Fruit fly (Drosophila melanogaster) Kc167 (cell line): ENCODE measurements around the gene CG34409.

ENCODE experiments used
- Myc ChIP-seq: fragments of >200 bp; optimal IDR thresholded peaks from 2 replicates; lab custom pipeline; 2017; ENCODE audit warnings: missing external identifiers
- Sin3A ChIP-seq: fragments of >200 bp; optimal IDR thresholded peaks from 2 replicates; lab custom pipeline; 2018; ENCODE audit warnings: missing external identifiers
- h ChIP-seq: fragments of >200 bp; optimal IDR thresholded peaks from 3 replicates; lab custom pipeline; 2018; ENCODE audit warnings: missing external identifiers
- insv ChIP-seq: fragments of >200 bp; optimal IDR thresholded peaks from 3 replicates; lab custom pipeline; 2018; ENCODE audit warnings: missing external identifiers
- psq ChIP-seq: fragments of >200 bp; optimal IDR thresholded peaks from 2 replicates; lab custom pipeline; 2017; ENCODE audit warnings: missing external identifiers
- ttk ChIP-seq: sonication (Bioruptor generic); optimal IDR thresholded peaks from 2 replicates; lab custom pipeline; 2017; ENCODE audit warnings: missing external identifiers

The CG34409 gene

DNA sequence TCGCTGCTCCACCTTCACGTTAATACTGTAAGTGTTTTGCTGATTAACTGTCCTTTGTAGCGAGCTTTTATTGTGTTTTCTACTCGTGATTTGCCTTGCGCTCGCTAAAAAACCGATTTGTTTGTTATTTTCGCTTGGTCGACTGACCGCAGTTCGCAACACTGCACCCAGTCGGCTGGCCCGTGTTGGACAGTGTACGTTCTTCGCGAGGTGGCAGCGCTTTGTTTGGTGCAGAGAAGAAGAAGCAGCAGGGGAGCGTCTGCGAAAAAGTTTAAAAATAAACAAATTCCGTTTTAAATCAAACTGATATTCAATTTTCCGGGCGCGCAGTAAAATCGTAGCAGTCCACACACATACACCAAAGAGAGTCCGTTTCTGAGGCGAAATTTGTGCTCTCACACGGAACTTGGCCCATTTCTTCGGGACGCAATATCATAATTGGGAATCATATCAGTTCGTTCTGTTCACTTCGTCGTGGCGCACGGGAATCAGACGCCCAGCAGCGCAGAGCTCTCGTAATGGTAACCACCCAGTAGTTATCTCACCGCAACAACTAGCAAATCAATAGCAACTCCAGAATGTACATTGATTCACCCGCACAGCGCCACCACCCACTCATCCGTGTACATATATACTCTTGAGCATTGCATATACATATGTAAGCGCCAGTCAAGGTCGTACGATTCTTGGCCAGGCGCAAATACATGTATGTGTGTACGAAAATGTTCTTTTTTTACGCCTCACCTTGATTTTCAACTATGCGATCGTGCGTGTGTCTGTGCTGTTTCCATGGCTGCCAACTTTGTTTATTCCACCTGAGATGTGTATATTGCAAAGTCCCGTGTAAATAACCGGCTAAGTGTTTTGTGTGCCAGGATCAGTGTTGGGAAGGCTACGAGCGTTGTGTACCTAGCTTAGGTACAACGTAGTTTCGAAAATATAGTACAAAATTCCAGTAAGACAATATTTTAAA, 21.7 kb upstream of the CG34409 start, which contains the start of gene Naa80:
TSS of gene Naa80 (plus strand) at position 215 of the 973 bp plus-strand sequence.
- TF ChIP-seq ttk, result no peak

DNA sequence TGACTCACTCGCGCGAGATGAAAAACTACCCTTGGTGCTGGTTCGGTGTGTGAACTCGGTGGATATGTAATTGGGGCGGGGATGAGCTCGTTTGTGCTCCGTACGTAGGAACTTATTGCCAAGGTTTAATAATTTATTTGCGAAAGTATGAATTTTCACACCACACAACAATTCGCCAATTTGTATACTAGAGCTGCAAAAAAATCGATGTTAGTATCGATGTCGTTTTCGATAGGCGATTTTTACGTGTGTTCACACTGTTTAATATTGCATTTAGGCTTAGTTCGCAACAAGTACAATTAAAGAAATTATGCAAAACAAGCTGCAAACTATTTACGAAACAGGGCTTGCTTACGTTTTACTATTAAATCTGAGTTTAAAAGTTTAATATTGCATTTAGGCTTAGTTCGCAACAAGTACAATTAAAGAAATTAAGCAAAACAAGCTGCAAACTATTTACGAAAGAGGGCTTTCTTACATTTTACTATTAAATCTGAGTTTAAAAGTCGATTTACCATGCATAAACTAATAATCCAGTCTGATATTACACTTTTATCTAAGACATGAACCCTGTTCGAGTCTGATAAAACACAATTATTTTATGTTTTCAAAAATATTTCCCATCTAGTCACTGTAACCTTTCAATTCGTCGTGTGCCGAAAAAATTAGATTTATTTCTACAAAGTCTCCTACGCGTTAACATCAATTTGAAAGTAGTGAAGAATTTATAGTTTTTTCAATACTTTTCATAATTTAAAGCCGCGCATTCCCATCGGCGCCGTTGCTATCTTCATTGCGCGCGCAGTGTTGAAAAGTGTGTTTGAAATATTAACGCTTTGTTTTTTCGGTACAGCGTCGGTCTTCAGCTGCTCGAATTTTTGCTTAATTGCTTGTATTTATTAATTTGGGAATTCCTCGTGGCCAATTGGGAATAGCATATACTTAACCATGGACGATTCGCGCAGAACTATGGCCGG, 17.1 kb upstream of the CG34409 start, which contains the start of the genes Snap24 and CG8478:
TSS of gene Snap24 (minus strand) at position 196 of the 977 bp plus-strand sequence.
TSS of gene CG8478 (plus strand) at position 696 of the 977 bp plus-strand sequence.
- no peak for TF ChIP-seq h (lab: Kevin White, UChicago)
- TF ChIP-seq insv (lab: Kevin White, UChicago), result no peak
- no peak for TF ChIP-seq Myc (lab: Kevin White, UChicago)
- TF ChIP-seq ttk, result no peak
- TF ChIP-seq Sin3A, result no peak
- TF ChIP-seq psq (lab: Kevin White, UChicago), result no peak

DNA sequence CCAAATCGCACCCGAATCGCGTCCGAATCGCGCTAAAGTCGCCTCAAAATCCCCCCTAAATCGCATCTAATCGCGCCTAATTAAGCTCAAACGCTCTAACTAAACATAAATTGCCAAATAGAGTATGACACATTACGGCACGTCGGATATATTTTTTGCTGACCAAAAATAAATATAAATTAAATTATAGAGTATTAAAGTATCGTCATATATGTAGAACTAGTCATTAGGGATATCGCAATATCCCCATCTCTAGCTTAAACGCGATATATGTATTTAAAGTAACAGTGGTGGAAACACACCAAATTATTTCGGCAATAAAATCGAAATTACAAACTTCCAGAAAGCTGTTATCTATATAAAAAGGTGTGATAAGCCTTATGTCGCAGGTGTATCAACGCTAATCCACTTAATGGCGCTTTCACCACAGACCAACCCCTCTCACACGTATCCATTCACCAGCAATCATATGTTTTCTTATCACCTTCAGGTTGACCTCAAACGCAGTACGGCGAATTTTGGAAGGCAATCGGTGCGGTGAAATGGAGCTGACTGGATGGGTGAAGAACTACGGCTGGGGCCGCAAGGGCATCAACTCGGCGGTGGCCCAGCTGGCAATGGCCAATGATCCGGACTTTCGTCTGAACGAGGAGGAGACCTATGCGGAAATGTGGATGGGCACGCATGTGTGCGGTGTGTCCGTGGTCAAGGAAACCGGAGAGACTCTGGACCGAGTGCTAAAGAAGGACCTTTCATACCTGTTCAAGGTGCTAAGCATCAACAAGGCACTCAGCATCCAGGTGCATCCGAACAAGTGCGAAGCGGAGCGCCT, 13.4 kb upstream of the CG34409 start, which contains the start of gene Mpi:
TSS of gene Mpi (plus strand) at position 263 of the 832 bp plus-strand sequence.
- TF ChIP-seq psq (lab: Kevin White, UChicago), result no peak
- TF ChIP-seq ttk, result no peak
- TF ChIP-seq Myc (lab: Kevin White, UChicago), result no peak
- no peak for TF ChIP-seq insv (lab: Kevin White, UChicago)
- TF ChIP-seq Sin3A, result no peak
- no peak for TF ChIP-seq h (lab: Kevin White, UChicago)

DNA sequence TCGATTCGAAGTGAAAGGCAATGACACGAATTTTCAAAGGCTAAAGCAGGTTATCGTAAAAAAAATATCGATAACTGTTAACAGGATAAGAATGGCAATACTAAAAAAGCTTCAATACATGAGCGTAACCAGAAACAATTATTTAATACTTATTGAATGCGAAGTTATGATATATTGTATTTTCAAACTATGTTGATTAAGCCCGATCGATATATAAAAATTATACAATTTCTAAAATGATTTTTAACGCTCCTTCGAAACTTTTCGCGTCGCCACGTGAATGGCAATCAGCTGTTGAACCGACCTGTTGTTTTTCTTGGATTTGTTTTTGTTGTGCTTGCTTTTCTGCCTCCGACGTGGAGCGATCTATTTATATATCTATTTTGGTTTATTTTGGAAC, 10.0 kb upstream of the CG34409 start, which contains the start of the genes Alg12 and Rpt3R:
TSS of gene Alg12 (plus strand) at position 305 of the 400 bp plus-strand sequence.
TSS of gene Rpt3R (minus strand) at position 324 of the 400 bp plus-strand sequence.
- TF ChIP-seq psq (lab: Kevin White, UChicago), result no peak
- TF ChIP-seq h (lab: Kevin White, UChicago), result no peak
- TF ChIP-seq Myc (lab: Kevin White, UChicago), result no peak
- TF ChIP-seq ttk, result no peak
- no peak for TF ChIP-seq insv (lab: Kevin White, UChicago)
- no peak for TF ChIP-seq Sin3A

DNA sequence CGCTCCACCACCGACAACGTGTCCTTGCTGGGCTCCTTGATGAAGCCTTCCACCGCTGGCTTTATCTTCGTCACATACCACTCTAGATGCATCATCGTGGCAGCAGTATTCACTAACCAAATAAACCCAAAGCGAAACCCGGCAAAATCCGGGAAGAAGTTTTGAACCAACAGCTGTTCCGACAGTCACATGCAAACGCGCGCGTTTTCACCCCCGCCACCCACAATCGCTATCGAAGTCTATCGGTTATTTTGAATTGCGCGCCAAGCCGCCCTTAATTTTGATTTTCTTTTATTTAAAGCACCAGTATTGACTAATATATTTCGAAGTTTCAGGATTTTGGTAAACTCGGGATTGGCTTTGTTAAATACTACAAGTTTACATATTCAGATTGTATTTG, 8.3 kb upstream of the CG34409 start, which contains the start of gene Tti1:
TSS of gene Tti1 (minus strand) at position 200 of the 400 bp plus-strand sequence.
- TF ChIP-seq Myc (lab: Kevin White, UChicago), result no peak
- TF ChIP-seq psq (lab: Kevin White, UChicago), result no peak
- no peak for TF ChIP-seq ttk
- TF ChIP-seq Sin3A, result no peak
- no peak for TF ChIP-seq h (lab: Kevin White, UChicago)
- no peak for TF ChIP-seq insv (lab: Kevin White, UChicago)

DNA sequence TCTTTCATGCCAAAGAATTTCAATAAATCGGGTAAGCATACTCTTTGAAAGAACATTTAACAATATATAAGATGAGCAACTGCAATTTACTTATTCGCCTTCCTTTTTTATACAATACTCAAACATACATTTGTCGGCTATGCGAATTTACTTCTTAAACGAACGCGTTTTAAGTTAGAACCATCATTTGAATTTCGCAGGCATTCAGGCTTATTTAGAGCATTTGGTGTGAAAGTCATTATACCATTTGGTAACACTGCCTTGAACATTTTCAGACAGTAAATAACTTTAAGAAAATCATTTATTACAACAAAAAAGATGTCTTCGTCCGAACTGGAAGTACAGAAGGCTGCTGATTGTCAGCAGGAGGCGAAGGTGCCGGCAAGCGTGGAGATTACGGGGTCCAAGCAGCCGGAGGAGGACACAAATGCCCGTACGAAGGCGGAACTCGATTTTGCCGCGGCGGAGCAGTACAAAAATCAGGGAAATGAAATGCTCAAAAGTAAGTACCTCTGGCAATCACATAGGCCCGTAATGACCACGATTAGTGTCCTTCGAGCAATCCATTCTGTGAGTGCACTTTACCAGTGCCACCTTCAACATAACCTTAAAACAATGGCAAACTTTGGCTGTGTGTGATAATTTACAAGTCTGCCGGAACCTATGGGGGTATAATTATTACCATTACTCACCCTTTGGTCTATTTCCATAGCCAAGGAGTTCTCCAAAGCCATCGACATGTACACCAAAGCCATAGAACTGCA, 1.9 kb upstream of the CG34409 start:
- no peak for TF ChIP-seq Myc (lab: Kevin White, UChicago)
- no peak for TF ChIP-seq ttk
- no peak for TF ChIP-seq Sin3A
- no peak for TF ChIP-seq h (lab: Kevin White, UChicago)
- TF ChIP-seq insv (lab: Kevin White, UChicago), result no peak
- no peak for TF ChIP-seq psq (lab: Kevin White, UChicago)

DNA sequence ATGACTTTTGCATAAGTTTGCCTTT, 1.5 kb upstream of the CG34409 start, which contains the start of gene PpD3:
TSS of gene PpD3 (plus strand) at position 1 of the 25 bp plus-strand sequence.
- no peak for TF ChIP-seq Sin3A
- no peak for TF ChIP-seq Myc (lab: Kevin White, UChicago)
- no peak for TF ChIP-seq psq (lab: Kevin White, UChicago)

DNA sequence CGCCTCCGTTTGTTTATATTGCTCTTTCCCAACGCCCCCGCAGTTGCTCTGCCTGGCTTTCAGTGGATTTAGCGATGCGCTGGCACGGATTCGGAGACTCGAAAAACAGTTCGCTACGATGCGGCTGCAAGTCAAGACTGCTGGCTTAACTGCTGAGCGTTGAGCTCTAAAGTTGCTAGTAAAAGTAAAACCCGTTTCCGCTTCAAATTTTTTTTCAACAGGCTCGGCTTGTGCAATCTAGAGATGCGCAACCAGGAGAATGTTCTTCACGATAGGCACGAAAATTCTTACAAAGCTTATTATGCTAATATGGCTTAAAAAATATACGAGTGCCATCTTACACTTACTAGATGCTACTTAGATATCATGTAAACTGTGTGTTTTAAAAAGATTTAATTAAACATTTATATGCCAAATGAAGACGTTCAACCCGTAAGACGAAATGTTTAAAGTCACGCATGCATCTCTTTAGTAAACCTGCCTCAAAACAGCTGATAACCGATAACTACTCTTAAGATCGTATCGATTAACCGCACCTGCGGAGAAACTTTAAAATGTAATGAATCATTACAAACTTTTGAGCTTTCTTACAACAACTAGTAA, 1.2 kb upstream of the CG34409 start, which contains the start of gene CG12948:
TSS of gene CG12948 (minus strand) at position 473 of the 603 bp plus-strand sequence.
- TF ChIP-seq psq (lab: Kevin White, UChicago), result no peak

DNA sequence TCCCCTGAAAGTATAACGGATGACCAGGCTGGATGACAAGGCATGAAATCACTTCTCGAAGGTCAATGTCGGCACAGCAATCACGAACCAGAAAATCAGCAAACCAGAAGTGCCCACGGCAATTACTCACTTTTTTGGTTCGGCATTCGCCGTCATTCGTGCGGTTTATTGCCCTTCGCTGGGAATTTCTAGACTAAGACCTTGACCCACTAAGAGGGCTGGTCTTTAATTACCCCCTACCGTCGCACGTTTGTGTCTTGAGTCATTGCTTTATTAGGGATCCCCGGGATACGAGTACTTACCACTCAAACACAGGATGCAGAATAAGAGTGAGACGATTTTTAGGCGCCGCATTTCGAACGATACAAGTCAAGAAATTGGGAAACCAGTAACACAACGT, 725 bp downstream of the CG34409 start:
- no peak for TF ChIP-seq ttk
- no peak for TF ChIP-seq h (lab: Kevin White, UChicago)
- no peak for TF ChIP-seq Sin3A
- no peak for TF ChIP-seq insv (lab: Kevin White, UChicago)
- no peak for TF ChIP-seq Myc (lab: Kevin White, UChicago)
- no peak for TF ChIP-seq psq (lab: Kevin White, UChicago)

DNA sequence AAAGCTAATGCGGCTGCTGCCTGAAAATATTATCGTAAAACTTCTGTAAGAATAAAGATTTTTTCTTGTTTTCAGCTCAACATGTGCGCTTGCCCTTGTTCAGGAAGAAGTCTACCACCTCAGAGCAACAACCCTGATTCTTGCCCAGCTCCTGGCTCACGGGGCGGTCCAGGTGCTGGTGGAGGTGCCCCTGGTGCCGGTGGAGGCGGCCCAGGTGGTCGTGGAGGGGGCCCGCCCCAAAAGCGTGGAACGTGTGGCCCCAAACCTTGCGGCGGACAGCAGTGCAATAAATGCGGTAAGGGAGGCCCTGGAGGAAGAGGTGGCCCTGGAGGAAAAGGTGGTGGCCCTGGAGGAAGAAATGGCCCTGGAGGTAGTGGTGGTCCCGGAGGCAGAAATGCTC, 2.2 kb downstream of the CG34409 start:
- TF ChIP-seq h (lab: Kevin White, UChicago) (no peak), Sin3A (no peak), psq (lab: Kevin White, UChicago) (no peak), ttk (no peak), insv (lab: Kevin White, UChicago) (no peak)
